Fruit fly (Drosophila melanogaster) whole organism, embryonic: ENCODE measurements around the gene CG42525.
A peak's percentile ranks its signal among the peaks of the same experiment; 100 is the strongest.

Experiments
- C15 ChIP-seq: fragments of 200-800 bp; sonication (Bioruptor generic); IDR thresholded peaks from 3 replicates; pipeline ENCODE4 v1.3.6; 2022; ENCODE audit warnings: missing biosample characterization, missing genetic modification characterization
- CG10267 ChIP-seq: fragments of 200-800 bp; sonication (Bioruptor generic); optimal IDR thresholded peaks from 2 replicates; lab custom pipeline; 2018; ENCODE audit warnings: missing biosample characterization, mild to moderate bottlenecking, missing genetic modification characterization, moderate library complexity
- CG10565 ChIP-seq: fragments of 200-800 bp; sonication (Bioruptor generic); optimal IDR thresholded peaks from 3 replicates; lab custom pipeline; 2016; ENCODE audit warnings: missing biosample characterization, mild to moderate bottlenecking, missing genetic modification characterization
- CG12155 ChIP-seq: fragments of 200-800 bp; sonication (Bioruptor generic); optimal IDR thresholded peaks from 3 replicates; lab custom pipeline; 2016; ENCODE audit warnings: missing biosample characterization, missing genetic modification characterization
- CG13894 ChIP-seq: fragments of 200-800 bp; sonication (Bioruptor generic); optimal IDR thresholded peaks from 3 replicates; lab custom pipeline; 2018; ENCODE audit warnings: missing biosample characterization, mild to moderate bottlenecking, missing genetic modification characterization, moderate library complexity
- CG15514 ChIP-seq: fragments of 200-800 bp; sonication (Bioruptor generic); optimal IDR thresholded peaks from 3 replicates; lab custom pipeline; 2017; ENCODE audit warnings: missing biosample characterization, missing genetic modification characterization, mild to moderate bottlenecking, moderate library complexity, missing genetic modification reagents
- CG15601 ChIP-seq: fragments of 200-800 bp; sonication (Bioruptor generic); optimal IDR thresholded peaks from 3 replicates; lab custom pipeline; 2019; ENCODE audit warnings: missing biosample characterization, mild to moderate bottlenecking, missing genetic modification characterization, moderate library complexity
- CG15696 ChIP-seq: fragments of 200-800 bp; sonication (Bioruptor generic); optimal IDR thresholded peaks from 2 replicates; lab custom pipeline; 2019; ENCODE audit warnings: missing biosample characterization, mild to moderate bottlenecking, missing genetic modification characterization, moderate library complexity
- CG16779 ChIP-seq: fragments of 200-800 bp; sonication (Bioruptor generic); IDR thresholded peaks from 2 replicates; pipeline ENCODE4 v1.3.6; 2022; ENCODE audit warnings: missing biosample characterization, missing genetic modification characterization
- CG17186 ChIP-seq: fragments of 200-800 bp; sonication (Bioruptor generic); optimal IDR thresholded peaks from 3 replicates; lab custom pipeline; 2017; ENCODE audit warnings: missing biosample characterization, missing genetic modification reagents, missing genetic modification characterization
- CG17359 ChIP-seq: fragments of 200-800 bp; sonication (Bioruptor generic); optimal IDR thresholded peaks from 3 replicates; lab custom pipeline; 2018; ENCODE audit warnings: missing biosample characterization, mild to moderate bottlenecking, missing genetic modification characterization, moderate library complexity
- CG2116 ChIP-seq: fragments of 200-800 bp; sonication (Bioruptor generic); optimal IDR thresholded peaks from 3 replicates; lab custom pipeline; 2018; ENCODE audit warnings: missing biosample characterization, mild to moderate bottlenecking, missing genetic modification characterization
- CG2129 ChIP-seq: fragments of 200-800 bp; sonication (Bioruptor generic); IDR thresholded peaks from 2 replicates; pipeline ENCODE4 v1.3.6; 2022; ENCODE audit warnings: missing biosample characterization, missing genetic modification characterization; ENCODE audit not compliant: partially characterized antibody
- CG3407 ChIP-seq: fragments of 200-800 bp; sonication (Bioruptor generic); optimal IDR thresholded peaks from 2 replicates; lab custom pipeline; 2018; ENCODE audit warnings: missing biosample characterization, mild to moderate bottlenecking, missing genetic modification characterization
- CG34376 ChIP-seq: fragments of 200-800 bp; sonication (Bioruptor generic); optimal IDR thresholded peaks from 2 replicates; lab custom pipeline; 2018; ENCODE audit warnings: missing biosample characterization, mild to moderate bottlenecking, missing genetic modification characterization
- CG3847 ChIP-seq: fragments of 200-800 bp; sonication (Bioruptor generic); IDR thresholded peaks from 2 replicates; pipeline ENCODE4 v1.3.6; 2022; ENCODE audit warnings: missing biosample characterization, missing genetic modification characterization
- CG43689 ChIP-seq: fragments of 200-800 bp; sonication (Bioruptor generic); IDR thresholded peaks from 2 replicates; pipeline ENCODE4 v1.3.6; 2022; ENCODE audit warnings: missing biosample characterization, missing genetic modification characterization
- CG6813 ChIP-seq: fragments of 200-800 bp; sonication (Bioruptor generic); optimal IDR thresholded peaks from 2 replicates; lab custom pipeline; 2017; ENCODE audit warnings: missing biosample characterization, missing genetic modification characterization, mild to moderate bottlenecking, moderate library complexity, missing genetic modification reagents
- CG9932 ChIP-seq: fragments of 200-800 bp; sonication (Bioruptor generic); IDR thresholded peaks from 2 replicates; pipeline ENCODE4 v1.3.6; 2022; ENCODE audit warnings: missing biosample characterization, missing genetic modification characterization
- Dad ChIP-seq: fragments of 200-800 bp; sonication (Bioruptor generic); optimal IDR thresholded peaks from 3 replicates; lab custom pipeline; 2016; ENCODE audit warnings: missing biosample characterization, missing genetic modification characterization
- Dip2 ChIP-seq: fragments of 200-800 bp; sonication (Bioruptor generic); IDR thresholded peaks from 2 replicates; pipeline ENCODE4 v1.3.6; 2022; ENCODE audit warnings: missing biosample characterization, missing genetic modification characterization
- Fer1 ChIP-seq: fragments of 200-800 bp; sonication (Bioruptor generic); optimal IDR thresholded peaks from 2 replicates; lab custom pipeline; 2017; ENCODE audit warnings: missing biosample characterization, mild to moderate bottlenecking, missing genetic modification characterization
- H15 ChIP-seq: fragments of 200-800 bp; sonication (Bioruptor generic); IDR thresholded peaks from 3 replicates; pipeline ENCODE4 v1.3.6; 2022; ENCODE audit warnings: missing biosample characterization, missing genetic modification characterization
- Lim3 ChIP-seq: fragments of 200-800 bp; sonication (Bioruptor generic); IDR thresholded peaks from 2 replicates; pipeline ENCODE4 v1.3.6; 2022; ENCODE audit warnings: missing biosample characterization, missing genetic modification characterization
- MBD-R2 ChIP-seq: fragments of 200-800 bp; sonication (Bioruptor generic); IDR thresholded peaks from 2 replicates; pipeline ENCODE4 v1.3.6; 2022; ENCODE audit warnings: missing biosample characterization, missing genetic modification characterization
- MESR4 ChIP-seq: fragments of 200-800 bp; sonication (Bioruptor generic); optimal IDR thresholded peaks from 2 replicates; lab custom pipeline; 2018; ENCODE audit warnings: missing biosample characterization, mild to moderate bottlenecking, missing genetic modification characterization, moderate library complexity
- NFAT ChIP-seq: fragments of 200-800 bp; sonication (Bioruptor generic); IDR thresholded peaks from 2 replicates; pipeline ENCODE4 v1.3.6; 2022; ENCODE audit warnings: missing biosample characterization, missing genetic modification characterization
- Nf-YB ChIP-seq: fragments of 200-800 bp; sonication (Bioruptor generic); optimal IDR thresholded peaks from 3 replicates; lab custom pipeline; 2019; ENCODE audit warnings: missing biosample characterization, mild to moderate bottlenecking, missing genetic modification characterization, moderate library complexity
- Nf-YC ChIP-seq: fragments of 200-800 bp; optimal IDR thresholded peaks from 3 replicates; lab custom pipeline; 2019; ENCODE audit warnings: missing biosample characterization, mild to moderate bottlenecking, missing genetic modification characterization, moderate library complexity
- NfI ChIP-seq: fragments of 200-800 bp; sonication (Bioruptor generic); optimal IDR thresholded peaks from 3 replicates; lab custom pipeline; 2018; ENCODE audit warnings: missing biosample characterization, mild to moderate bottlenecking, missing genetic modification characterization, moderate library complexity
- Ptx1 ChIP-seq: fragments of 200-800 bp; sonication (Bioruptor generic); IDR thresholded peaks from 2 replicates; pipeline ENCODE4 v1.3.6; 2022; ENCODE audit warnings: missing biosample characterization, missing genetic modification characterization
- Sin3A ChIP-seq: fragments of >200 bp; optimal IDR thresholded peaks from 2 replicates; lab custom pipeline; 2018
- Sox102F ChIP-seq: fragments of 200-800 bp; sonication (Bioruptor generic); optimal IDR thresholded peaks from 2 replicates; lab custom pipeline; 2018; ENCODE audit warnings: missing biosample characterization, mild to moderate bottlenecking, missing genetic modification characterization, moderate library complexity
- Stat92E ChIP-seq, 3 experiments: fragments of >200 bp in 2 of 3; fragments of 200-800 bp in 1 of 3; sonication (Bioruptor generic) in 1 of 3; optimal IDR thresholded peaks; 2 replicates each; lab custom pipeline; 2017 to 2019; ENCODE audit warnings: missing biosample characterization in 3 of 3, missing genetic modification characterization in 3 of 3, mild to moderate bottlenecking in 1 of 3, moderate library complexity in 1 of 3
- aop ChIP-seq: fragments of 200-800 bp; sonication (Bioruptor generic); IDR thresholded peaks from 2 replicates; pipeline ENCODE4 v1.3.6; 2022; ENCODE audit warnings: missing biosample characterization, missing genetic modification characterization
- bab2 ChIP-seq: fragments of 200-800 bp; sonication (Bioruptor generic); optimal IDR thresholded peaks from 2 replicates; lab custom pipeline; 2016; ENCODE audit warnings: missing biosample characterization, missing genetic modification characterization
- dan ChIP-seq: fragments of 200-800 bp; sonication (Bioruptor generic); IDR thresholded peaks from 2 replicates; pipeline ENCODE4 v1.3.6; 2022; ENCODE audit warnings: missing biosample characterization, missing genetic modification characterization
- dysf ChIP-seq: fragments of 200-800 bp; sonication (Bioruptor generic); IDR thresholded peaks from 3 replicates; pipeline ENCODE4 v1.3.6; 2022; ENCODE audit warnings: missing biosample characterization, missing genetic modification characterization
- eve ChIP-seq, 2 experiments: fragments of >200 bp; optimal IDR thresholded peaks; 2 replicates each; lab custom pipeline; 2017; ENCODE audit warnings: missing biosample characterization in 2 of 2, missing genetic modification characterization in 2 of 2
- grau ChIP-seq: fragments of 200-800 bp; optimal IDR thresholded peaks from 3 replicates; lab custom pipeline; 2019; ENCODE audit warnings: missing biosample characterization, mild to moderate bottlenecking, missing genetic modification characterization, moderate library complexity
- gro ChIP-seq: fragments of 200-800 bp; sonication (Bioruptor generic); optimal IDR thresholded peaks from 2 replicates; lab custom pipeline; 2016; ENCODE audit warnings: missing biosample characterization, missing genetic modification characterization
- ken ChIP-seq: fragments of 200-800 bp; sonication (Bioruptor generic); IDR thresholded peaks from 3 replicates; pipeline ENCODE4 v1.3.6; 2022; ENCODE audit warnings: missing biosample characterization, missing genetic modification characterization
- knrl ChIP-seq: fragments of 200-800 bp; sonication (Bioruptor generic); IDR thresholded peaks from 3 replicates; pipeline ENCODE4 v1.3.6; 2022; ENCODE audit warnings: missing biosample characterization, missing genetic modification characterization; ENCODE audit not compliant: partially characterized antibody
- pan ChIP-seq, 4 experiments: fragments of >200 bp in 3 of 4; fragments of 200-800 bp in 1 of 4; sonication (Bioruptor generic) in 1 of 4; optimal IDR thresholded peaks in 3 of 4; IDR thresholded peaks in 1 of 4; 2 replicates each; pipeline versions ENCODE4 v1.3.6 to Lab custom; 2017 to 2022; ENCODE audit warnings: missing biosample characterization in 2 of 4, missing genetic modification characterization in 2 of 4, mixed read lengths in 1 of 4
- pita ChIP-seq: fragments of 200-800 bp; sonication (Bioruptor generic); optimal IDR thresholded peaks from 2 replicates; lab custom pipeline; 2017; ENCODE audit warnings: missing biosample characterization, mild to moderate bottlenecking, missing genetic modification characterization
- row ChIP-seq: fragments of 200-800 bp; sonication (Bioruptor generic); IDR thresholded peaks from 3 replicates; pipeline ENCODE4 v1.3.6; 2022; ENCODE audit warnings: missing biosample characterization, missing genetic modification characterization
- sd ChIP-seq: fragments of 200-800 bp; sonication (Bioruptor generic); optimal IDR thresholded peaks from 3 replicates; lab custom pipeline; 2018; ENCODE audit warnings: missing biosample characterization, mild to moderate bottlenecking, missing genetic modification characterization, moderate library complexity
- slbo ChIP-seq: fragments of 200-800 bp; sonication (Bioruptor generic); IDR thresholded peaks from 2 replicates; pipeline ENCODE4 v1.3.6; 2022; ENCODE audit warnings: missing biosample characterization, missing genetic modification characterization
- sna ChIP-seq: fragments of 200-800 bp; sonication (Bioruptor generic); IDR thresholded peaks from 2 replicates; pipeline ENCODE4 v1.3.6; 2022; ENCODE audit warnings: missing biosample characterization, missing genetic modification characterization; ENCODE audit not compliant: partially characterized antibody
- tio ChIP-seq: fragments of 200-800 bp; sonication (Bioruptor generic); optimal IDR thresholded peaks from 2 replicates; lab custom pipeline; 2017; ENCODE audit warnings: missing biosample characterization, missing genetic modification characterization, inconsistent platforms

Gene CG42525

DNA sequence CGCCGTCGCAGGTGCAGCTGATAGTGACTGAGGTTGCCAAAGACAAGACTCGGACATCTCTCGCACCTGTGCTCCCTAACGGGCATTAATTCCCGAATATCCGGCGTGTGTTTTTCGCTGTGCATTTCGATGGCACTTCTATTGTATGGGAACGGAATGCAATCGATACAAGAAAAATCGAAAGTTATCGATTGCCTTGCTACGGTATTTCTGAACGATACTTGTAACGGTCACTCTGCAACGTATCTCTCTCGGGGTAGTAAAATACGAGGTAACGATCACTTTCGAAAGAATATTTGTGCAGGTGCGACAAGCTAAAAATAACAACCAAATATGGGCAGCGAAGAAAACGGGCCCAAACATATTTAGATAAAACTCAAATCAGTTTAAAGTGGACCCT, 24.6 kb downstream of the CG42525 start, which contains the start of gene CG32280 (continued):
- TF ChIP-seq CG2129 (peak; percentile 76), slbo (GFP tag; lab: Robert Waterston, UW) (peak; percentile 65), eve (GFP tag; optimal IDR thresholded peaks at IDR 0.05; lab: Kevin White, UChicago) (no peak), CG16779 (no peak), knrl (GFP tag; lab: Robert Waterston, UW) (peak; percentile 80), NFAT (GFP tag; lab: Robert Waterston, UW) (peak; percentile 40; the same call in 1 of the 2 replicates), grau (tag; lab: Kevin White, UChicago) (peak; percentile 30), CG10565 (no peak), MBD-R2 (peak; percentile 82), Lim3 (GFP tag; lab: Robert Waterston, UW) (no peak), NfI (no peak), ken (GFP tag; lab: Robert Waterston, UW) (no peak), CG3847 (GFP tag; lab: Robert Waterston, UW) (peak; percentile 41; the same call in 1 of the 2 replicates), CG3407 (GFP tag; lab: Kevin White, UChicago) (no peak), dan (GFP tag; lab: Robert Waterston, UW) (no peak), CG34376 (GFP tag; lab: Kevin White, UChicago) (peak; percentile 69), Nf-YC (tag; lab: Kevin White, UChicago) (peak; percentile 20), CG17186 (GFP tag; lab: Kevin White, UChicago) (peak; percentile 4), CG13894 (tag; lab: Kevin White, UChicago) (no peak), tio (GFP tag; lab: Kevin White, UChicago) (no peak), MESR4 (peak; percentile 84), CG15514 (GFP tag; lab: Kevin White, UChicago) (peak; percentile 72), H15 (GFP tag; lab: Robert Waterston, UW) (no peak), CG43689 (GFP tag; lab: Robert Waterston, UW) (no peak), C15 (no peak), aop (no peak), CG10267 (tag; lab: Kevin White, UChicago) (peak; percentile 48), CG15601 (no peak), pan (optimal IDR thresholded peaks at IDR 0.05; lab: Kevin White, UChicago) (no peak), pan (GFP tag; optimal IDR thresholded peaks at IDR 0.05 in 1 of 2, IDR thresholded peaks at IDR 0.05 in 1 of 2) (no peak), Nf-YB (GFP tag; lab: Kevin White, UChicago) (no peak), Sox102F (no peak), pita (GFP tag; lab: Kevin White, UChicago) (no peak), CG9932 (GFP tag; lab: Robert Waterston, UW) (peak; percentile 63), Sin3A (lab: Kevin White, UChicago) (peak; percentile 41), CG12155 (peak; percentile 46), Stat92E (GFP tag; optimal IDR thresholded peaks at IDR 0.05; lab: Kevin White, UChicago) (peak in 1 of 3 experiments; percentile 61), dysf (GFP tag; lab: Robert Waterston, UW) (peak; percentile 35; the same call in 1 of the 3 replicates), Dad (GFP tag; lab: Kevin White, UChicago) (peak; percentile 32), row (GFP tag; lab: Robert Waterston, UW) (peak; percentile 62), CG15696 (tag; lab: Kevin White, UChicago) (no peak), Fer1 (GFP tag; lab: Kevin White, UChicago) (peak; percentile 40), sna (peak; percentile 81), Ptx1 (peak; percentile 25; the same call in 1 of the 2 replicates), gro (GFP tag; lab: Kevin White, UChicago) (peak; percentile 61), sd (tag; lab: Kevin White, UChicago) (peak; percentile 82), CG6813 (GFP tag; lab: Kevin White, UChicago) (peak; percentile 29), Dip2 (no peak), bab2 (GFP tag; lab: Kevin White, UChicago) (no peak), CG17359 (tag; lab: Kevin White, UChicago) (no peak), CG2116 (GFP tag; lab: Kevin White, UChicago) (peak; percentile 76)
